Worm (Caenorhabditis elegans) whole organism, L4 larva: ENCODE measurements around the gene cdh-1.

Source experiments
- F26F4.8 ChIP-seq: fragments of 200-800 bp; sonication (Bioruptor generic); conservative IDR thresholded peaks from 2 replicates; pipeline ENCODE4 v1.3.6; 2022; ENCODE audit warnings: missing genetic modification characterization, missing compliant biosample characterization
- F37D6.2 ChIP-seq: sonication (generic microtip); optimal IDR thresholded peaks from 2 replicates; lab custom pipeline; 2016; ENCODE audit warnings: mild to moderate bottlenecking, missing genetic modification characterization, missing compliant biosample characterization
- F44E2.7 ChIP-seq: fragments of 200-800 bp; sonication (Bioruptor generic); IDR thresholded peaks from 2 replicates; pipeline ENCODE4 v2.1.2; 2022; ENCODE audit warnings: missing genetic modification characterization, missing compliant biosample characterization
- F49E8.2 ChIP-seq: sonication (generic microtip); optimal IDR thresholded peaks from 2 replicates; lab custom pipeline; 2016; ENCODE audit warnings: missing compliant biosample characterization, mild to moderate bottlenecking, missing genetic modification characterization, borderline replicate concordance
- T26A8.4 ChIP-seq: fragments of 200-800 bp; sonication (Bioruptor generic); IDR thresholded peaks from 2 replicates; pipeline ENCODE4 v1.3.6; 2022; ENCODE audit warnings: missing genetic modification characterization, missing compliant biosample characterization
- Y48G9A.11 ChIP-seq: fragments of 200-800 bp; sonication (Bioruptor generic); IDR thresholded peaks from 2 replicates; pipeline ENCODE4 v1.3.6; 2022; ENCODE audit warnings: missing genetic modification reagents, missing genetic modification characterization, missing compliant biosample characterization
- Y5F2A.4 ChIP-seq: fragments of 200-800 bp; sonication (Bioruptor generic); optimal IDR thresholded peaks from 2 replicates; lab custom pipeline; 2018; ENCODE audit warnings: mild to moderate bottlenecking, missing genetic modification characterization, missing compliant biosample characterization
- Y75B8A.6 ChIP-seq: fragments of 200-800 bp; sonication (Bioruptor generic); IDR thresholded peaks from 2 replicates; pipeline ENCODE4 v1.3.6; 2022; ENCODE audit warnings: missing genetic modification reagents, missing genetic modification characterization, missing compliant biosample characterization
- aha-1 ChIP-seq: fragments of 150-350 bp; peaks from one replicate; lab custom pipeline; 2014; ENCODE audit warnings: missing biosample characterization, missing genetic modification characterization
- aly-2 ChIP-seq: sonication (generic microtip); optimal IDR thresholded peaks from 2 replicates; lab custom pipeline; 2018; ENCODE audit warnings: missing biosample characterization, missing genetic modification characterization
- ama-1 ChIP-seq: fragments of 150-350 bp; optimal IDR thresholded peaks from 2 replicates; lab custom pipeline; 2014; ENCODE audit warnings: inconsistent platforms, mixed read lengths
- attf-4 ChIP-seq: sonication (generic microtip); optimal IDR thresholded peaks from 3 replicates; lab custom pipeline; 2017; ENCODE audit warnings: missing biosample characterization, missing genetic modification characterization
- ceh-44 ChIP-seq: fragments of 200-800 bp; sonication (Bioruptor generic); IDR thresholded peaks from 2 replicates; pipeline ENCODE4 v1.3.6; 2022; ENCODE audit warnings: missing genetic modification reagents, missing genetic modification characterization, missing compliant biosample characterization
- ceh-62 ChIP-seq: sonication (generic microtip); optimal IDR thresholded peaks from 2 replicates; lab custom pipeline; 2017; ENCODE audit warnings: missing biosample characterization, missing genetic modification characterization
- ceh-82 ChIP-seq: sonication (generic microtip); optimal IDR thresholded peaks from 2 replicates; lab custom pipeline; 2017; ENCODE audit warnings: missing biosample characterization, missing genetic modification characterization
- ctbp-1 ChIP-seq: fragments of 200-800 bp; sonication (Bioruptor generic); IDR thresholded peaks from 2 replicates; pipeline ENCODE4 v1.3.6; 2022; ENCODE audit warnings: missing genetic modification reagents, missing genetic modification characterization, missing compliant biosample characterization
- daf-16 ChIP-seq, 3 experiments: sonication (generic microtip); optimal IDR thresholded peaks; 2 replicates each; lab custom pipeline; 2016 to 2017; ENCODE audit warnings: missing genetic modification characterization in 3 of 3, missing genetic modification reagents in 3 of 3, mild to moderate bottlenecking in 2 of 3, missing compliant biosample characterization in 2 of 3, missing biosample characterization in 1 of 3, moderate library complexity in 1 of 3
- dmd-6 ChIP-seq: fragments of 200-800 bp; sonication (Bioruptor generic); IDR thresholded peaks from 2 replicates; pipeline ENCODE4 v1.3.6; 2022; ENCODE audit warnings: missing genetic modification reagents, missing genetic modification characterization, missing compliant biosample characterization
- dmd-8 ChIP-seq: fragments of 200-800 bp; sonication (Bioruptor generic); IDR thresholded peaks from 2 replicates; pipeline ENCODE4 v1.3.6; 2022; ENCODE audit warnings: missing genetic modification characterization, missing compliant biosample characterization
- dmd-9 ChIP-seq: fragments of 200-800 bp; sonication (Bioruptor generic); IDR thresholded peaks from 2 replicates; pipeline ENCODE4 v1.3.6; 2022; ENCODE audit warnings: missing genetic modification reagents, missing genetic modification characterization, missing compliant biosample characterization
- dpl-1 ChIP-seq: fragments of 150-350 bp; optimal IDR thresholded peaks from 2 replicates; lab custom pipeline; 2014; ENCODE audit warnings: missing biosample characterization, missing genetic modification reagents, missing genetic modification characterization
- duxl-1 ChIP-seq: sonication (generic microtip); optimal IDR thresholded peaks from 2 replicates; lab custom pipeline; 2016; ENCODE audit warnings: mild to moderate bottlenecking, missing genetic modification characterization, moderate library complexity, missing compliant biosample characterization; ENCODE audit not compliant: poor library complexity
- dve-1 ChIP-seq: sonication (generic microtip); optimal IDR thresholded peaks from 2 replicates; lab custom pipeline; 2017; ENCODE audit warnings: antibody characterized with exemption, mild to moderate bottlenecking, missing genetic modification characterization, missing compliant biosample characterization; ENCODE audit not compliant: insufficient read depth
- egl-43 ChIP-seq: fragments of 200-800 bp; sonication (Bioruptor generic); IDR thresholded peaks from 2 replicates; pipeline ENCODE4 v1.3.6; 2022; ENCODE audit warnings: missing genetic modification reagents, missing genetic modification characterization, missing compliant biosample characterization
- fkh-10 ChIP-seq: fragments of 150-350 bp; optimal IDR thresholded peaks from 2 replicates; lab custom pipeline; 2014; ENCODE audit warnings: missing biosample characterization, missing genetic modification reagents, missing genetic modification characterization
- hmg-1.1 ChIP-seq: fragments of 200-800 bp; sonication (Bioruptor generic); IDR thresholded peaks from 2 replicates; pipeline ENCODE4 v1.3.6; 2022; ENCODE audit warnings: missing genetic modification reagents, missing genetic modification characterization, missing compliant biosample characterization
- jun-1 ChIP-seq: fragments of 150-350 bp; optimal IDR thresholded peaks from 2 replicates; lab custom pipeline; 2014; ENCODE audit warnings: missing biosample characterization, missing genetic modification reagents, missing genetic modification characterization
- lin-1 ChIP-seq: fragments of 200-800 bp; sonication (Bioruptor generic); IDR thresholded peaks from 2 replicates; pipeline ENCODE4 v1.3.6; 2022; ENCODE audit warnings: missing genetic modification reagents, missing genetic modification characterization, missing compliant biosample characterization
- lin-15B ChIP-seq: fragments of 150-350 bp; sonication (generic microtip); optimal IDR thresholded peaks from 3 replicates; lab custom pipeline; 2014; ENCODE audit warnings: missing biosample characterization, missing genetic modification characterization
- lin-38 ChIP-seq: fragments of 200-800 bp; sonication (Bioruptor generic); IDR thresholded peaks from 2 replicates; pipeline ENCODE4 v1.3.6; 2022; ENCODE audit warnings: missing genetic modification reagents, missing genetic modification characterization, missing compliant biosample characterization
- lir-3 ChIP-seq: sonication (generic microtip); optimal IDR thresholded peaks from 2 replicates; lab custom pipeline; 2016; ENCODE audit warnings: mild to moderate bottlenecking, missing genetic modification characterization, missing compliant biosample characterization
- madf-5 ChIP-seq, 2 experiments: fragments of 200-800 bp; sonication (Bioruptor generic); IDR thresholded peaks; 2 replicates each; pipeline ENCODE4 v1.3.6; 2022; ENCODE audit warnings: missing compliant biosample characterization in 2 of 2, missing genetic modification characterization in 2 of 2
- madf-9 ChIP-seq: fragments of 200-800 bp; sonication (Bioruptor generic); conservative IDR thresholded peaks from 2 replicates; pipeline ENCODE4 v1.3.6; 2022; ENCODE audit warnings: missing genetic modification reagents, missing genetic modification characterization, missing compliant biosample characterization
- mdt-29 ChIP-seq: fragments of 200-800 bp; sonication (Bioruptor generic); IDR thresholded peaks from 2 replicates; pipeline ENCODE4 v1.3.6; 2022; ENCODE audit warnings: missing genetic modification reagents, missing genetic modification characterization, missing compliant biosample characterization
- mep-1 ChIP-seq: fragments of 150-350 bp; sonication (generic microtip); optimal IDR thresholded peaks from 3 replicates; lab custom pipeline; 2014; ENCODE audit warnings: missing biosample characterization, missing genetic modification characterization
- nhr-10 ChIP-seq: fragments of 150-350 bp; optimal IDR thresholded peaks from 2 replicates; lab custom pipeline; 2014; ENCODE audit warnings: missing biosample characterization, missing genetic modification characterization
- nhr-102 ChIP-seq: sonication (generic microtip); optimal IDR thresholded peaks from 2 replicates; lab custom pipeline; 2016; ENCODE audit warnings: mild to moderate bottlenecking, missing genetic modification characterization, moderate library complexity, missing compliant biosample characterization
- nhr-11 ChIP-seq: fragments of 150-350 bp; optimal IDR thresholded peaks from 2 replicates; lab custom pipeline; 2014; ENCODE audit warnings: missing biosample characterization, missing genetic modification characterization
- nhr-111 ChIP-seq: fragments of 200-800 bp; sonication (Bioruptor generic); optimal IDR thresholded peaks from 2 replicates; lab custom pipeline; 2018; ENCODE audit warnings: mild to moderate bottlenecking, missing genetic modification characterization, missing compliant biosample characterization
- nhr-237 ChIP-seq: sonication (generic microtip); optimal IDR thresholded peaks from 2 replicates; lab custom pipeline; 2017; ENCODE audit warnings: missing biosample characterization, missing genetic modification characterization
- nhr-41 ChIP-seq: fragments of 200-800 bp; sonication (Bioruptor generic); IDR thresholded peaks from 2 replicates; pipeline ENCODE4 v1.3.6; 2022; ENCODE audit warnings: missing genetic modification reagents, missing genetic modification characterization, missing compliant biosample characterization
- pha-4 ChIP-seq, 2 experiments: fragments of 150-350 bp in 1 of 2; fragments of 200-800 bp in 1 of 2; sonication (Bioruptor generic) in 1 of 2; IDR thresholded peaks in 1 of 2; optimal IDR thresholded peaks in 1 of 2; 2 replicates each; pipeline versions ENCODE4 v1.3.6 to Lab custom; 2014 to 2022; ENCODE audit warnings: missing genetic modification characterization in 2 of 2, missing genetic modification reagents in 2 of 2, missing biosample characterization in 1 of 2, missing compliant biosample characterization in 1 of 2
- pqm-1 ChIP-seq: sonication (generic microtip); optimal IDR thresholded peaks from 2 replicates; lab custom pipeline; 2017; ENCODE audit warnings: missing biosample characterization, missing genetic modification characterization
- unc-39 ChIP-seq: sonication (generic microtip); optimal IDR thresholded peaks from 2 replicates; lab custom pipeline; 2017; ENCODE audit warnings: missing biosample characterization, missing genetic modification characterization
- zag-1 ChIP-seq: fragments of 150-350 bp; optimal IDR thresholded peaks from 2 replicates; lab custom pipeline; 2014; ENCODE audit warnings: missing biosample characterization, missing genetic modification characterization
- zfp-3 ChIP-seq: fragments of 200-800 bp; sonication (Bioruptor generic); conservative IDR thresholded peaks from 2 replicates; pipeline ENCODE4 v1.3.6; 2022; ENCODE audit warnings: missing genetic modification reagents, missing genetic modification characterization, missing compliant biosample characterization
- ztf-11 ChIP-seq: fragments of 150-350 bp; optimal IDR thresholded peaks from 2 replicates; lab custom pipeline; 2014; ENCODE audit warnings: missing biosample characterization, missing genetic modification characterization
- ztf-7 ChIP-seq: fragments of 150-350 bp; optimal IDR thresholded peaks from 2 replicates; lab custom pipeline; 2014; ENCODE audit warnings: missing biosample characterization, missing genetic modification characterization

The cdh-1 gene

ce11 chrIII:2874144-2874868 lies 36.4 kb upstream of the cdh-1 start, which contains the start of gene klf-1 (continued):
- no peak for TF ChIP-seq ctbp-1 (GFP tag; lab: Robert Waterston, UW)
- no peak for TF ChIP-seq egl-43
- TF ChIP-seq dmd-8 (GFP tag; lab: Robert Waterston, UW), result no peak
- no peak for TF ChIP-seq hmg-1.1
- no peak for TF ChIP-seq unc-39
- peak; percentile 82 for TF ChIP-seq aha-1 (tag; lab: Kevin White, UChicago)
- no peak; the same call in 1 of the 2 replicates for TF ChIP-seq lin-38 (GFP tag; lab: Robert Waterston, UW)
- no peak for TF ChIP-seq ceh-62
- TF ChIP-seq dve-1, result peak; percentile 84
- TF ChIP-seq dmd-6 (GFP tag; lab: Robert Waterston, UW), result peak; percentile 86
- TF ChIP-seq zfp-3 (GFP tag; lab: Robert Waterston, UW), result no peak
- TF ChIP-seq mep-1 (tag; lab: Kevin White, UChicago), result peak; percentile 39
- TF ChIP-seq ztf-11 (tag; lab: Kevin White, UChicago), result no peak
- peak; percentile 60 for TF ChIP-seq pqm-1 (tag; lab: Kevin White, UChicago)
- TF ChIP-seq nhr-111 (GFP tag; lab: Kevin White, UChicago), result no peak
- TF ChIP-seq F26F4.8 (GFP tag; lab: Robert Waterston, UW), result no peak
- TF ChIP-seq T26A8.4, result no peak
- TF ChIP-seq jun-1 (tag; lab: Kevin White, UChicago), result no peak
- TF ChIP-seq nhr-237 (tag; lab: Kevin White, UChicago), result no peak
- TF ChIP-seq F49E8.2 (tag; lab: Kevin White, UChicago), result no peak
- TF ChIP-seq nhr-11 (tag; lab: Kevin White, UChicago), result no peak
- no peak for TF ChIP-seq nhr-41 (GFP tag; lab: Robert Waterston, UW)
- no peak for TF ChIP-seq zag-1
- no peak for TF ChIP-seq ztf-7
- no peak for TF ChIP-seq ceh-44 (GFP tag; lab: Robert Waterston, UW)
- TF ChIP-seq dpl-1 (GFP tag; lab: Kevin White, UChicago), result peak; percentile 24
- no peak for TF ChIP-seq aly-2
- 0 out of 2 replicates have a peak, but pooled peaks have one; percentile 16 for TF ChIP-seq lin-1 (GFP tag; lab: Robert Waterston, UW)
- TF ChIP-seq attf-4, result no peak
- TF ChIP-seq madf-9 (GFP tag; lab: Robert Waterston, UW), result no peak
- TF ChIP-seq lir-3 (tag; lab: Kevin White, UChicago), result no peak
- TF ChIP-seq Y5F2A.4 (GFP tag; lab: Kevin White, UChicago), result no peak
- no peak for TF ChIP-seq duxl-1 (tag; lab: Kevin White, UChicago)
- TF ChIP-seq madf-5 (GFP tag; IDR thresholded peaks at IDR 0.05; lab: Robert Waterston, UW), result no peak
- TF ChIP-seq ama-1 (lab: Kevin White, UChicago), result no peak
- no peak for TF ChIP-seq mdt-29

ce11 chrIII:2875946-2876345 lies 34.8 kb upstream of the cdh-1 start:
- TF ChIP-seq madf-9 (GFP tag; lab: Robert Waterston, UW) (no peak), lin-15B (no peak), nhr-41 (GFP tag; lab: Robert Waterston, UW) (peak; percentile 93), nhr-111 (GFP tag; lab: Kevin White, UChicago) (no peak), Y75B8A.6 (GFP tag; lab: Robert Waterston, UW) (no peak), ceh-44 (GFP tag; lab: Robert Waterston, UW) (no peak), mep-1 (tag; lab: Kevin White, UChicago) (peak; percentile 73), nhr-102 (tag; lab: Kevin White, UChicago) (peak; percentile 50), nhr-10 (tag; lab: Kevin White, UChicago) (peak; percentile 58), F44E2.7 (no peak), lir-3 (tag; lab: Kevin White, UChicago) (no peak), fkh-10 (GFP tag; lab: Kevin White, UChicago) (no peak), mdt-29 (no peak), zfp-3 (GFP tag; lab: Robert Waterston, UW) (no peak), F37D6.2 (tag; lab: Kevin White, UChicago) (no peak), pha-4 (GFP tag; IDR thresholded peaks at IDR 0.05; lab: Robert Waterston, UW) (no peak), pha-4 (tag; optimal IDR thresholded peaks at IDR 0.05; lab: Kevin White, UChicago) (no peak), jun-1 (tag; lab: Kevin White, UChicago) (peak; percentile 24), dmd-6 (GFP tag; lab: Robert Waterston, UW) (peak; percentile 91), daf-16 (GFP tag; optimal IDR thresholded peaks at IDR 0.05; lab: Kevin White, UChicago) (peak in 1 of 2 experiments; percentile 35), daf-16 (tag; optimal IDR thresholded peaks at IDR 0.05; lab: Kevin White, UChicago) (peak; percentile 80), dmd-9 (no peak), madf-5 (GFP tag; IDR thresholded peaks at IDR 0.05; lab: Robert Waterston, UW) (no peak), ceh-82 (tag; lab: Kevin White, UChicago) (no peak), Y48G9A.11 (no peak), dmd-8 (GFP tag; lab: Robert Waterston, UW) (no peak), aly-2 (no peak), egl-43 (no peak), ztf-11 (tag; lab: Kevin White, UChicago) (no peak)
